Fruit fly (Drosophila melanogaster) whole organism, embryonic: Measurements from ENCODE around the gene CG5160.

Experiments
- Adf1 ChIP-seq: fragments of 200-800 bp; sonication (Bioruptor generic); IDR thresholded peaks from 2 replicates; pipeline ENCODE4 v1.3.6; 2022; ENCODE audit warnings: missing biosample characterization, missing genetic modification characterization
- CG10543 ChIP-seq: fragments of 200-800 bp; sonication (Bioruptor generic); optimal IDR thresholded peaks from 3 replicates; lab custom pipeline; 2017; ENCODE audit warnings: missing biosample characterization, mild to moderate bottlenecking, missing genetic modification characterization, moderate library complexity
- CG10565 ChIP-seq: fragments of 200-800 bp; sonication (Bioruptor generic); optimal IDR thresholded peaks from 3 replicates; lab custom pipeline; 2016; ENCODE audit warnings: missing biosample characterization, mild to moderate bottlenecking, missing genetic modification characterization
- CG10959 ChIP-seq: fragments of 200-800 bp; sonication (Bioruptor generic); IDR thresholded peaks from 2 replicates; pipeline ENCODE4 v1.3.6; 2022; ENCODE audit warnings: missing biosample characterization, missing genetic modification characterization
- CG11247 ChIP-seq: fragments of 200-800 bp; sonication (Bioruptor generic); IDR thresholded peaks from 2 replicates; pipeline ENCODE4 v1.3.6; 2022; ENCODE audit warnings: missing biosample characterization, missing genetic modification characterization
- CG12769 ChIP-seq: fragments of 200-800 bp; sonication (Bioruptor generic); optimal IDR thresholded peaks from 2 replicates; lab custom pipeline; 2019; ENCODE audit warnings: missing biosample characterization, mild to moderate bottlenecking, missing genetic modification characterization, moderate library complexity
- CG13775 ChIP-seq: fragments of 200-800 bp; sonication (Bioruptor generic); optimal IDR thresholded peaks from 3 replicates; lab custom pipeline; 2017; ENCODE audit warnings: missing biosample characterization, mild to moderate bottlenecking, missing genetic modification characterization
- CG1529 ChIP-seq: fragments of 200-800 bp; sonication (Bioruptor generic); optimal IDR thresholded peaks from 3 replicates; lab custom pipeline; 2018; ENCODE audit warnings: missing biosample characterization, missing genetic modification characterization
- CG16813 ChIP-seq: fragments of 200-800 bp; sonication (Bioruptor generic); IDR thresholded peaks from 3 replicates; pipeline ENCODE4 v1.3.6; 2022; ENCODE audit warnings: missing biosample characterization, missing genetic modification characterization; ENCODE audit not compliant: partially characterized antibody
- CG16815 ChIP-seq: fragments of 200-800 bp; sonication (Bioruptor generic); optimal IDR thresholded peaks from 3 replicates; lab custom pipeline; 2017; ENCODE audit warnings: missing biosample characterization, mild to moderate bottlenecking, missing genetic modification characterization
- CG18619 ChIP-seq: fragments of 200-800 bp; sonication (Bioruptor generic); optimal IDR thresholded peaks from 3 replicates; lab custom pipeline; 2017; ENCODE audit warnings: missing biosample characterization, mild to moderate bottlenecking, missing genetic modification characterization
- CG31224 ChIP-seq: fragments of 200-800 bp; sonication (Bioruptor generic); IDR thresholded peaks from 2 replicates; pipeline ENCODE4 v1.3.6; 2022; ENCODE audit warnings: missing biosample characterization, missing genetic modification characterization
- CG3281 ChIP-seq: fragments of 200-800 bp; sonication (Bioruptor generic); optimal IDR thresholded peaks from 3 replicates; lab custom pipeline; 2017; ENCODE audit warnings: missing biosample characterization, mild to moderate bottlenecking, missing genetic modification characterization
- CG3726 ChIP-seq: fragments of 200-800 bp; sonication (Bioruptor generic); IDR thresholded peaks from 3 replicates; pipeline ENCODE4, ENCODE4 v1.3.6; 2022; ENCODE audit warnings: missing biosample characterization, missing genetic modification characterization
- CG43689 ChIP-seq: fragments of 200-800 bp; sonication (Bioruptor generic); IDR thresholded peaks from 2 replicates; pipeline ENCODE4 v1.3.6; 2022; ENCODE audit warnings: missing biosample characterization, missing genetic modification characterization
- CG4730 ChIP-seq: fragments of 200-800 bp; sonication (Bioruptor generic); IDR thresholded peaks from 2 replicates; pipeline ENCODE4 v1.3.6; 2022; ENCODE audit warnings: missing biosample characterization, missing genetic modification characterization
- CG5180 ChIP-seq: fragments of 200-800 bp; sonication (Bioruptor generic); optimal IDR thresholded peaks from 3 replicates; lab custom pipeline; 2017; ENCODE audit warnings: missing biosample characterization, missing genetic modification characterization, mild to moderate bottlenecking, moderate library complexity, missing genetic modification reagents
- CG8478 ChIP-seq: fragments of >200 bp; optimal IDR thresholded peaks from 2 replicates; lab custom pipeline; 2018
- Fer1 ChIP-seq: fragments of 200-800 bp; sonication (Bioruptor generic); optimal IDR thresholded peaks from 2 replicates; lab custom pipeline; 2017; ENCODE audit warnings: missing biosample characterization, mild to moderate bottlenecking, missing genetic modification characterization
- HmgD ChIP-seq: fragments of 200-800 bp; sonication (Bioruptor generic); optimal IDR thresholded peaks from 3 replicates; lab custom pipeline; 2016; ENCODE audit warnings: missing biosample characterization, missing genetic modification characterization
- Med ChIP-seq: fragments of 200-800 bp; sonication (Bioruptor generic); peaks from one replicate; lab custom pipeline; 2016; ENCODE audit warnings: missing biosample characterization, missing genetic modification characterization, mild to moderate bottlenecking, inconsistent platforms, moderate library complexity
- Nf-YC ChIP-seq: fragments of 200-800 bp; optimal IDR thresholded peaks from 3 replicates; lab custom pipeline; 2019; ENCODE audit warnings: missing biosample characterization, mild to moderate bottlenecking, missing genetic modification characterization, moderate library complexity
- Pdp1 ChIP-seq, 2 experiments: fragments of 200-800 bp; sonication (Bioruptor generic); optimal IDR thresholded peaks; 3 replicates each; lab custom pipeline; 2016; ENCODE audit warnings: missing biosample characterization in 2 of 2, missing genetic modification characterization in 2 of 2, mild to moderate bottlenecking in 1 of 2, moderate library complexity in 1 of 2
- Rfx ChIP-seq: fragments of 200-800 bp; sonication (Bioruptor generic); IDR thresholded peaks from 2 replicates; pipeline ENCODE4 v1.3.6; 2022; ENCODE audit warnings: missing biosample characterization, missing genetic modification characterization
- Sox100B ChIP-seq: fragments of 200-800 bp; sonication (Bioruptor generic); optimal IDR thresholded peaks from 3 replicates; lab custom pipeline; 2018; ENCODE audit warnings: missing biosample characterization, mild to moderate bottlenecking, missing genetic modification characterization
- Sry-β ChIP-seq: fragments of 200-800 bp; sonication (Bioruptor generic); optimal IDR thresholded peaks from 2 replicates; lab custom pipeline; 2018; ENCODE audit warnings: missing biosample characterization, mild to moderate bottlenecking, missing genetic modification characterization, moderate library complexity
- cg ChIP-seq: fragments of 200-800 bp; sonication (Bioruptor generic); optimal IDR thresholded peaks from 3 replicates; lab custom pipeline; 2019; ENCODE audit warnings: missing biosample characterization, mild to moderate bottlenecking, missing genetic modification characterization, moderate library complexity
- ci ChIP-seq: fragments of 200-800 bp; sonication (Bioruptor generic); IDR thresholded peaks from 3 replicates; pipeline ENCODE4 v1.3.6; 2022; ENCODE audit warnings: missing biosample characterization, missing genetic modification characterization
- dysf ChIP-seq: fragments of 200-800 bp; sonication (Bioruptor generic); IDR thresholded peaks from 3 replicates; pipeline ENCODE4 v1.3.6; 2022; ENCODE audit warnings: missing biosample characterization, missing genetic modification characterization
- eyg ChIP-seq: fragments of 200-800 bp; sonication (Bioruptor generic); optimal IDR thresholded peaks from 3 replicates; lab custom pipeline; 2016; ENCODE audit warnings: missing biosample characterization, missing genetic modification characterization
- gro ChIP-seq: fragments of 200-800 bp; sonication (Bioruptor generic); optimal IDR thresholded peaks from 2 replicates; lab custom pipeline; 2016; ENCODE audit warnings: missing biosample characterization, missing genetic modification characterization
- inv ChIP-seq: fragments of 200-800 bp; sonication (Bioruptor generic); IDR thresholded peaks from 2 replicates; pipeline ENCODE4 v1.3.6; 2022; ENCODE audit warnings: missing biosample characterization, missing genetic modification characterization; ENCODE audit not compliant: partially characterized antibody
- lmd ChIP-seq: fragments of 200-800 bp; sonication (Bioruptor generic); IDR thresholded peaks from 2 replicates; pipeline ENCODE4 v1.3.6; 2022; ENCODE audit warnings: missing biosample characterization, missing genetic modification characterization
- lola ChIP-seq, 3 experiments: fragments of >200 bp in 2 of 3; fragments of 200-800 bp in 1 of 3; sonication (Bioruptor generic) in 1 of 3; optimal IDR thresholded peaks; 2 replicates each; lab custom pipeline; 2017 to 2019; ENCODE audit warnings: missing biosample characterization in 3 of 3, missing genetic modification characterization in 3 of 3, mild to moderate bottlenecking in 1 of 3, moderate library complexity in 1 of 3
- p53 ChIP-seq: fragments of 200-800 bp; sonication (Bioruptor generic); optimal IDR thresholded peaks from 2 replicates; lab custom pipeline; 2016; ENCODE audit warnings: missing biosample characterization, missing genetic modification characterization
- sd ChIP-seq: fragments of 200-800 bp; sonication (Bioruptor generic); optimal IDR thresholded peaks from 3 replicates; lab custom pipeline; 2018; ENCODE audit warnings: missing biosample characterization, mild to moderate bottlenecking, missing genetic modification characterization, moderate library complexity
- sens ChIP-seq: fragments of 200-800 bp; sonication (Bioruptor generic); peaks from one replicate; lab custom pipeline; 2016; ENCODE audit warnings: missing biosample characterization, missing genetic modification characterization
- seq ChIP-seq: fragments of 200-800 bp; sonication (Bioruptor generic); IDR thresholded peaks from 2 replicates; pipeline ENCODE4 v1.3.6; 2022; ENCODE audit warnings: missing biosample characterization, missing genetic modification characterization
- sr ChIP-seq: fragments of 200-800 bp; sonication (Bioruptor generic); IDR thresholded peaks from 3 replicates; pipeline ENCODE4 v1.3.6; 2022; ENCODE audit warnings: missing biosample characterization, missing genetic modification characterization
- stc ChIP-seq: fragments of 200-800 bp; sonication (Bioruptor generic); IDR thresholded peaks from 2 replicates; pipeline ENCODE4 v1.3.6; 2022; ENCODE audit warnings: missing biosample characterization, missing genetic modification characterization
- stwl ChIP-seq: fragments of 200-800 bp; sonication (Bioruptor generic); optimal IDR thresholded peaks from 3 replicates; lab custom pipeline; 2018; ENCODE audit warnings: missing biosample characterization, mild to moderate bottlenecking, missing genetic modification characterization, moderate library complexity
- tup ChIP-seq: fragments of 200-800 bp; sonication (Bioruptor generic); optimal IDR thresholded peaks from 2 replicates; lab custom pipeline; 2016; ENCODE audit warnings: missing biosample characterization, mild to moderate bottlenecking, missing genetic modification characterization, moderate library complexity
- unc-4 ChIP-seq: fragments of 200-800 bp; sonication (Bioruptor generic); IDR thresholded peaks from 2 replicates; pipeline ENCODE4 v1.3.6; 2022; ENCODE audit warnings: missing biosample characterization, missing genetic modification characterization; ENCODE audit not compliant: partially characterized antibody

CG5160 gene

DNA sequence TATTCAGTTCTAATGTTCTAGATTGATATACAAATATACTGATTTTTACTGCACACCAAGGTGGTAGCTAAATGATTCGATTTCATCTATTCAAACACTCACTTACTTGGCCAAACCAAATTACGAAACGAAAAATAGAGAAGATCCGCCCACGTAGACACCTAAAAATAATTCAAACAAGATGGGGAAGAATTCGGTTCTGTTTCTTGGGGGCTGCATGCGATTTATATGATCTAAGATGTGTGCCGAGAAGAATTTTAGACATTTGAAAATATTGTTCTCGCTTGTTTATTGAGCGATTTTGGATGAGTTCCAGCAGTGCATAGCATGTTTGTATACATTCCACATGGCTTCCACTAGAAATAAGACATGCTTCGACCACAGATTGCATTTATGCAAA, 9.1 kb upstream of the CG5160 start:
- TF ChIP-seq lmd = no peak
- TF ChIP-seq CG8478 = no peak
- TF ChIP-seq Adf1 (GFP tag; lab: Robert Waterston, UW) = no peak
- peak; percentile 85 for TF ChIP-seq sd (tag; lab: Kevin White, UChicago)
- no peak for TF ChIP-seq Fer1 (GFP tag; lab: Kevin White, UChicago)
- TF ChIP-seq Pdp1 (GFP tag; optimal IDR thresholded peaks at IDR 0.05; lab: Kevin White, UChicago) = peak in 1 of 2 experiments; percentile 48
- no peak for TF ChIP-seq CG31224 (GFP tag; lab: Robert Waterston, UW)
- TF ChIP-seq p53 (GFP tag; lab: Kevin White, UChicago) = no peak
- TF ChIP-seq CG10565 (GFP tag; lab: Kevin White, UChicago) = no peak
- peak; percentile 15 for TF ChIP-seq CG12769 (tag; lab: Kevin White, UChicago)
- TF ChIP-seq HmgD = no peak
- TF ChIP-seq sr = peak; percentile 79
- TF ChIP-seq stc = no peak
- no peak for TF ChIP-seq gro (GFP tag; lab: Kevin White, UChicago)
- TF ChIP-seq CG18619 (GFP tag; lab: Kevin White, UChicago) = no peak
- TF ChIP-seq Sox100B (GFP tag; lab: Kevin White, UChicago) = no peak

DNA sequence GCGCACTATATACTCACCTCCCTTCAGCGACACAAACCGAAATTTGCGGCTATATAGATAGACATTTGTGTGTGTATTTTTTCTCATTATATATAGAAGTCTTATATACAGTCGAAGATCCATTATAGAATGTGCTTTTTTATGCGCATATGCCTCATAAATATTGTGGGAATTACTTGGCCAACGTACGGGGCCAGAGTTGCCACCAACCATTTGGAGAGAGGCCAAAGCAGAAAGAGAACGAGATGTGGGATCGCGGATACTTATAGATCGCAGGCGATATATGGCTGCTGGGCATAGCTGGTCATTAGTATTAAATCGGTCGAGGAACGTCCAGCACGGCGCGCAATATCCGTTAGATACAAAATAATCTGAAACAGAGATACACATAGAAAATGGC, 6.4 kb upstream of the CG5160 start, which contains the start of gene CG5177:
Gene CG5177 (plus strand): TSS at position 305 of the 400 bp plus-strand sequence.
- TF ChIP-seq tup = no peak
- TF ChIP-seq Rfx (GFP tag; lab: Robert Waterston, UW) = no peak
- TF ChIP-seq CG16813 (GFP tag; lab: Robert Waterston, UW) = no peak
- peak; percentile 13 for TF ChIP-seq CG12769 (tag; lab: Kevin White, UChicago)
- TF ChIP-seq CG16815 (GFP tag; lab: Kevin White, UChicago) = no peak
- no peak for TF ChIP-seq eyg
- TF ChIP-seq dysf (GFP tag; lab: Robert Waterston, UW) = no peak
- TF ChIP-seq CG10543 (GFP tag; lab: Kevin White, UChicago) = peak; percentile 61
- TF ChIP-seq cg = peak; percentile 20
- no peak for TF ChIP-seq seq (GFP tag; lab: Robert Waterston, UW)
- TF ChIP-seq CG3726 (GFP tag; lab: Robert Waterston, UW) = no peak
- peak; percentile 27 for TF ChIP-seq stwl (tag; lab: Kevin White, UChicago)
- TF ChIP-seq CG13775 (GFP tag; lab: Kevin White, UChicago) = no peak
- peak; percentile 52 for TF ChIP-seq sens (GFP tag; lab: Kevin White, UChicago)
- TF ChIP-seq CG11247 (GFP tag; lab: Robert Waterston, UW) = no peak
- TF ChIP-seq Sry-β (GFP tag; lab: Kevin White, UChicago) = no peak
- TF ChIP-seq inv (GFP tag; lab: Robert Waterston, UW) = no peak
- no peak for TF ChIP-seq CG3281 (GFP tag; lab: Kevin White, UChicago)
- TF ChIP-seq sd (tag; lab: Kevin White, UChicago) = peak; percentile 79
- no peak for TF ChIP-seq CG5180 (GFP tag; lab: Kevin White, UChicago)
- no peak for TF ChIP-seq CG8478
- no peak for TF ChIP-seq Adf1 (GFP tag; lab: Robert Waterston, UW)
- TF ChIP-seq CG1529 (GFP tag; lab: Kevin White, UChicago) = no peak
- TF ChIP-seq CG4730 (GFP tag; lab: Robert Waterston, UW) = no peak
- no peak for TF ChIP-seq CG43689 (GFP tag; lab: Robert Waterston, UW)
- TF ChIP-seq CG10959 = no peak
- TF ChIP-seq lola (GFP tag; optimal IDR thresholded peaks at IDR 0.05; lab: Kevin White, UChicago) = no peak
- TF ChIP-seq ci = no peak
- TF ChIP-seq unc-4 (GFP tag; lab: Robert Waterston, UW) = no peak
- peak; percentile 41 for TF ChIP-seq Med (GFP tag; lab: Kevin White, UChicago)
- TF ChIP-seq Nf-YC = no peak
